Fruit fly (Drosophila melanogaster) whole organism, prepupa: ENCODE data around the gene Tlk.

Experiments used
- Blimp-1 ChIP-seq: fragments of 200-800 bp; sonication (Bioruptor generic); optimal IDR thresholded peaks from 3 replicates; lab custom pipeline; 2017; ENCODE audit warnings: missing biosample characterization, missing genetic modification characterization, mild to moderate bottlenecking, moderate library complexity, missing genetic modification reagents
- CG10631 ChIP-seq: fragments of 200-800 bp; sonication (Bioruptor generic); optimal IDR thresholded peaks from 2 replicates; lab custom pipeline; 2016; ENCODE audit warnings: missing biosample characterization, missing genetic modification characterization
- CG10669 ChIP-seq: fragments of 200-800 bp; sonication (Bioruptor generic); optimal IDR thresholded peaks from 3 replicates; lab custom pipeline; 2018; ENCODE audit warnings: missing biosample characterization, mild to moderate bottlenecking, missing genetic modification characterization, moderate library complexity
- CG11294 ChIP-seq: fragments of 200-800 bp; sonication (Bioruptor generic); IDR thresholded peaks from 2 replicates; pipeline ENCODE4 v1.3.6; 2022; ENCODE audit warnings: missing biosample characterization, missing genetic modification characterization
- CG11762 ChIP-seq: fragments of 200-800 bp; sonication (Bioruptor generic); optimal IDR thresholded peaks from 3 replicates; lab custom pipeline; 2016; ENCODE audit warnings: missing biosample characterization, missing genetic modification characterization; ENCODE audit not compliant: insufficient read depth
- CG1621 ChIP-seq: fragments of 200-800 bp; sonication (Bioruptor generic); optimal IDR thresholded peaks from 3 replicates; lab custom pipeline; 2018; ENCODE audit warnings: missing biosample characterization, mild to moderate bottlenecking, missing genetic modification characterization
- CG16779 ChIP-seq: fragments of 200-800 bp; sonication (Bioruptor generic); optimal IDR thresholded peaks from 3 replicates; lab custom pipeline; 2017; ENCODE audit warnings: missing biosample characterization, mild to moderate bottlenecking, missing genetic modification characterization
- CG3032 ChIP-seq: fragments of 200-800 bp; optimal IDR thresholded peaks from 2 replicates; lab custom pipeline; 2019; ENCODE audit warnings: missing biosample characterization, mild to moderate bottlenecking, missing genetic modification characterization, moderate library complexity
- CG31627 ChIP-seq: fragments of 200-800 bp; sonication (Bioruptor generic); optimal IDR thresholded peaks from 3 replicates; lab custom pipeline; 2016; ENCODE audit warnings: missing biosample characterization, missing genetic modification characterization
- CG32006 ChIP-seq: fragments of 200-800 bp; sonication (Bioruptor generic); optimal IDR thresholded peaks from 3 replicates; lab custom pipeline; 2017; ENCODE audit warnings: missing biosample characterization, mild to moderate bottlenecking, missing genetic modification characterization
- CG34406 ChIP-seq: fragments of 200-800 bp; sonication (Bioruptor generic); optimal IDR thresholded peaks from 3 replicates; lab custom pipeline; 2016; ENCODE audit warnings: missing biosample characterization, missing genetic modification characterization
- CG3919 ChIP-seq: fragments of 200-800 bp; sonication (Bioruptor generic); optimal IDR thresholded peaks from 3 replicates; lab custom pipeline; 2016; ENCODE audit warnings: missing biosample characterization, missing genetic modification characterization
- CG4318 ChIP-seq: fragments of 200-800 bp; sonication (Bioruptor generic); optimal IDR thresholded peaks from 3 replicates; lab custom pipeline; 2017; ENCODE audit warnings: missing biosample characterization, mild to moderate bottlenecking, missing genetic modification characterization
- CG6163 ChIP-seq: fragments of 200-800 bp; sonication (Bioruptor generic); IDR thresholded peaks from 3 replicates; pipeline ENCODE4 v1.3.6; 2022; ENCODE audit warnings: missing biosample characterization, missing genetic modification characterization
- CG6276 ChIP-seq: fragments of 200-800 bp; sonication (Bioruptor generic); optimal IDR thresholded peaks from 2 replicates; lab custom pipeline; 2017; ENCODE audit warnings: missing biosample characterization, mild to moderate bottlenecking, missing genetic modification characterization
- CG6792 ChIP-seq: fragments of 200-800 bp; sonication (Bioruptor generic); optimal IDR thresholded peaks from 3 replicates; lab custom pipeline; 2016; ENCODE audit warnings: missing biosample characterization, missing genetic modification characterization
- CG6854 ChIP-seq: fragments of 200-800 bp; sonication (Bioruptor generic); optimal IDR thresholded peaks from 2 replicates; lab custom pipeline; 2017; ENCODE audit warnings: missing biosample characterization, mild to moderate bottlenecking, missing genetic modification characterization
- CG7368 ChIP-seq: fragments of 200-800 bp; sonication (Bioruptor generic); optimal IDR thresholded peaks from 3 replicates; lab custom pipeline; 2016; ENCODE audit warnings: missing biosample characterization, missing genetic modification characterization
- CG8119 ChIP-seq: fragments of 200-800 bp; sonication (Bioruptor generic); IDR thresholded peaks from 3 replicates; pipeline ENCODE4 v1.3.6; 2022; ENCODE audit warnings: missing biosample characterization, missing genetic modification characterization
- CG8319 ChIP-seq: fragments of 200-800 bp; sonication (Bioruptor generic); optimal IDR thresholded peaks from 3 replicates; lab custom pipeline; 2016; ENCODE audit warnings: missing biosample characterization, missing genetic modification characterization
- CG8632 ChIP-seq: fragments of 200-800 bp; sonication (Bioruptor generic); optimal IDR thresholded peaks from 3 replicates; lab custom pipeline; 2016; ENCODE audit warnings: missing biosample characterization, missing genetic modification characterization
- Eip75B ChIP-seq: fragments of 200-800 bp; sonication (Bioruptor generic); optimal IDR thresholded peaks from 3 replicates; lab custom pipeline; 2016; ENCODE audit warnings: missing biosample characterization, missing genetic modification characterization
- Eip78C ChIP-seq: fragments of 200-800 bp; sonication (Bioruptor generic); peaks from one replicate; lab custom pipeline; 2016; ENCODE audit warnings: missing biosample characterization, missing genetic modification characterization
- Ets21C ChIP-seq: fragments of 200-800 bp; sonication (Bioruptor generic); optimal IDR thresholded peaks from 3 replicates; lab custom pipeline; 2016; ENCODE audit warnings: missing biosample characterization, missing genetic modification characterization
- Ets96B ChIP-seq: fragments of 200-800 bp; optimal IDR thresholded peaks from 2 replicates; lab custom pipeline; 2019; ENCODE audit warnings: missing biosample characterization, mild to moderate bottlenecking, missing genetic modification characterization, moderate library complexity
- Gug ChIP-seq: fragments of 200-800 bp; sonication (Bioruptor generic); IDR thresholded peaks from 2 replicates; pipeline ENCODE4 v1.3.6; 2022; ENCODE audit warnings: missing biosample characterization, missing genetic modification characterization
- Hr38 ChIP-seq: sonication (Bioruptor generic); optimal IDR thresholded peaks from 2 replicates; lab custom pipeline; 2016; ENCODE audit warnings: missing biosample characterization, missing genetic modification characterization
- Hr4 ChIP-seq: fragments of 200-800 bp; sonication (Bioruptor generic); optimal IDR thresholded peaks from 3 replicates; lab custom pipeline; 2016; ENCODE audit warnings: missing biosample characterization, missing genetic modification characterization
- Met ChIP-seq: fragments of 200-800 bp; sonication (Bioruptor generic); optimal IDR thresholded peaks from 3 replicates; lab custom pipeline; 2016; ENCODE audit warnings: missing biosample characterization, missing genetic modification characterization
- OdsH ChIP-seq: fragments of 200-800 bp; sonication (Bioruptor generic); optimal IDR thresholded peaks from 3 replicates; lab custom pipeline; 2016; ENCODE audit warnings: missing biosample characterization, missing genetic modification characterization
- Smox ChIP-seq: fragments of 200-800 bp; sonication (Bioruptor generic); optimal IDR thresholded peaks from 3 replicates; lab custom pipeline; 2016; ENCODE audit warnings: missing biosample characterization, missing genetic modification characterization
- Sox102F ChIP-seq: fragments of 200-800 bp; sonication (Bioruptor generic); optimal IDR thresholded peaks from 2 replicates; lab custom pipeline; 2016; ENCODE audit warnings: missing biosample characterization, mild to moderate bottlenecking, missing genetic modification characterization
- Sox14 ChIP-seq: fragments of 200-800 bp; sonication (Bioruptor generic); optimal IDR thresholded peaks from 3 replicates; lab custom pipeline; 2016; ENCODE audit warnings: missing biosample characterization, missing genetic modification characterization
- Sox15 ChIP-seq: fragments of 200-800 bp; sonication (Bioruptor generic); optimal IDR thresholded peaks from 3 replicates; lab custom pipeline; 2016; ENCODE audit warnings: missing biosample characterization, missing genetic modification characterization
- achi ChIP-seq: fragments of 200-800 bp; sonication (Bioruptor generic); optimal IDR thresholded peaks from 3 replicates; lab custom pipeline; 2016; ENCODE audit warnings: missing biosample characterization, missing genetic modification characterization
- cyc ChIP-seq: fragments of 200-800 bp; sonication (Bioruptor generic); optimal IDR thresholded peaks from 3 replicates; lab custom pipeline; 2016; ENCODE audit warnings: missing biosample characterization, missing genetic modification characterization
- dsx ChIP-seq: fragments of 200-800 bp; optimal IDR thresholded peaks from 3 replicates; lab custom pipeline; 2019; ENCODE audit warnings: missing biosample characterization, mild to moderate bottlenecking, missing genetic modification characterization, moderate library complexity; ENCODE audit not compliant: poor library complexity, severe bottlenecking
- eg ChIP-seq: fragments of 200-800 bp; sonication (Bioruptor generic); IDR thresholded peaks from 3 replicates; pipeline ENCODE4 v1.3.6; 2022; ENCODE audit warnings: missing biosample characterization, missing genetic modification characterization
- esn ChIP-seq: fragments of 200-800 bp; sonication (Bioruptor generic); optimal IDR thresholded peaks from 2 replicates; lab custom pipeline; 2016; ENCODE audit warnings: missing biosample characterization, mild to moderate bottlenecking, missing genetic modification characterization, moderate library complexity
- fd85E ChIP-seq: fragments of 200-800 bp; sonication (Bioruptor generic); optimal IDR thresholded peaks from 3 replicates; lab custom pipeline; 2016; ENCODE audit warnings: missing biosample characterization, missing genetic modification characterization
- fkh ChIP-seq: fragments of 200-800 bp; sonication (Bioruptor generic); optimal IDR thresholded peaks from 3 replicates; lab custom pipeline; 2017; ENCODE audit warnings: missing biosample characterization, mild to moderate bottlenecking, missing genetic modification characterization, moderate library complexity
- lz ChIP-seq: fragments of 200-800 bp; sonication (Bioruptor generic); optimal IDR thresholded peaks from 3 replicates; lab custom pipeline; 2016; ENCODE audit warnings: missing biosample characterization, missing genetic modification characterization
- net ChIP-seq: fragments of 200-800 bp; sonication (Bioruptor generic); optimal IDR thresholded peaks from 3 replicates; lab custom pipeline; 2016; ENCODE audit warnings: missing biosample characterization, missing genetic modification characterization
- pdm3 ChIP-seq: fragments of 200-800 bp; sonication (Bioruptor generic); optimal IDR thresholded peaks from 3 replicates; lab custom pipeline; 2016; ENCODE audit warnings: missing biosample characterization, missing genetic modification characterization
- salr ChIP-seq, 2 experiments: fragments of 200-800 bp; sonication (Bioruptor generic); optimal IDR thresholded peaks; 3 replicates each; lab custom pipeline; 2016 to 2018; ENCODE audit warnings: missing biosample characterization in 2 of 2, missing genetic modification characterization in 2 of 2, mild to moderate bottlenecking in 1 of 2
- spab ChIP-seq: fragments of 200-800 bp; sonication (Bioruptor generic); optimal IDR thresholded peaks from 2 replicates; lab custom pipeline; 2017; ENCODE audit warnings: missing biosample characterization, mild to moderate bottlenecking, missing genetic modification characterization, missing genetic modification reagents
- ss ChIP-seq, 2 experiments: fragments of 200-800 bp; sonication (Bioruptor generic); optimal IDR thresholded peaks; 2 replicates in 1 of 2; 3 replicates in 1 of 2; lab custom pipeline; 2017 to 2018; ENCODE audit warnings: mild to moderate bottlenecking in 2 of 2, missing biosample characterization in 2 of 2, missing genetic modification characterization in 2 of 2, moderate library complexity in 1 of 2
- topi ChIP-seq: fragments of 200-800 bp; sonication (Bioruptor generic); optimal IDR thresholded peaks from 3 replicates; lab custom pipeline; 2016; ENCODE audit warnings: missing biosample characterization, missing genetic modification characterization
- vri ChIP-seq: fragments of 200-800 bp; sonication (Bioruptor generic); optimal IDR thresholded peaks from 3 replicates; lab custom pipeline; 2016; ENCODE audit warnings: missing biosample characterization, mild to moderate bottlenecking, missing genetic modification characterization

Gene Tlk

DNA sequence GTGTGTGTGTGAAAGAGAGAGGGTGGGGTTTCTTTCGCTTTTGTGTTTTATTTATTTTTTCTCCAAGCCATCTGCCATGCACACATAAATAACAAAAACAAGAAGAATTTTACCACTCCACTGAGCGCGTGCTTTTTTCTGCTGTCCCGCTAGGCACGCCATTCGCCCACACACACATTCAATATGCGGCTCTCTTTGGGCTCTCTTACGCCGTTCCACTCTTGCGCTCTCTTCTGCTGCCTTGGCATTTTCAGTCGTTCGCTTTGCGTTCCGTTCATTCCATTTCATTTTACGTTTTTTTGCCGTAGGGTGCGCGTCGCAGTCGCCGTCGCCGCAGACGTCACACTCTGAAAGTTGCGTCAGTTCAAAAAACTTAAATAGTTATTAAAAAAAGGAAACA is 30.7 kb upstream of the Tlk start (continued):
- peak; percentile 31 for TF ChIP-seq Met
- no peak for TF ChIP-seq Gug (GFP tag; lab: Robert Waterston, UW)
- TF ChIP-seq fkh (GFP tag; lab: Kevin White, UChicago), result peak; percentile 39
- TF ChIP-seq topi, result peak; percentile 24
- TF ChIP-seq lz (GFP tag; lab: Kevin White, UChicago), result no peak
- TF ChIP-seq CG8632 (GFP tag; lab: Kevin White, UChicago), result no peak
- no peak for TF ChIP-seq esn (GFP tag; lab: Kevin White, UChicago)

DNA sequence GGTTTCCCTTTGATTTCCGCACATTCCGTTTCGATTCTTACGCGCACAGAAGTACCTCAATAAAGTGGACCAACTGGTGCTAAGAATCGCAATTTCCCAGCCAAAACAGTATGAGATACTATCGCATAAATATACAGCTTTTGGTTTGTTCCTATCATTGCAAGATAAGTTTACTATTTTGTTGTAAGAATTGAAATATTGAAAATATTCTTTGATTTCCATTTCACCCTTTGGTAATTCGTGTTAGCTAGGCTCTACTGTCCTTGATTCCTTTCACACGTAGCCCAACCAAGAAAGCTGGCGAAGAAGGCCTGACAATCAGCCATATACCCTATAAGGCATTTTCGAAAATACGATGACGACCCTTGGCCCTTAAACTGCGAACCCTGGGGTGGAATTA is 29.2 kb upstream of the Tlk start:
- no peak for TF ChIP-seq CG8319 (GFP tag; lab: Kevin White, UChicago)
- no peak for TF ChIP-seq Gug (GFP tag; lab: Robert Waterston, UW)
- no peak for TF ChIP-seq CG6276 (GFP tag; lab: Kevin White, UChicago)
- no peak for TF ChIP-seq spab (GFP tag; lab: Kevin White, UChicago)
- peak; percentile 8 for TF ChIP-seq Sox15 (GFP tag; lab: Kevin White, UChicago)
- peak; percentile 23 for TF ChIP-seq dsx (GFP tag; lab: Kevin White, UChicago)
- no peak for TF ChIP-seq CG11762
- TF ChIP-seq CG31627 (GFP tag; lab: Kevin White, UChicago), result peak; percentile 72
- TF ChIP-seq pdm3 (GFP tag; lab: Kevin White, UChicago), result peak; percentile 38
- TF ChIP-seq fkh (GFP tag; lab: Kevin White, UChicago), result no peak
- peak; percentile 35 for TF ChIP-seq CG34406 (GFP tag; lab: Kevin White, UChicago)
- no peak for TF ChIP-seq eg (GFP tag; lab: Robert Waterston, UW)
- TF ChIP-seq CG16779, result no peak
- TF ChIP-seq achi (GFP tag; lab: Kevin White, UChicago), result peak; percentile 6
- peak; percentile 68 for TF ChIP-seq Sox102F (GFP tag; lab: Kevin White, UChicago)
- TF ChIP-seq CG11294 (GFP tag; lab: Robert Waterston, UW), result no peak
- peak; percentile 22 for TF ChIP-seq Ets96B (tag; lab: Kevin White, UChicago)
- peak; percentile 16 for TF ChIP-seq CG32006
- TF ChIP-seq Eip78C (GFP tag; lab: Kevin White, UChicago), result peak; percentile 80
- TF ChIP-seq Eip75B, result peak; percentile 36
- TF ChIP-seq Sox14 (GFP tag; lab: Kevin White, UChicago), result peak; percentile 50
- no peak for TF ChIP-seq CG8119
- TF ChIP-seq CG6854 (GFP tag; lab: Kevin White, UChicago), result no peak
- peak; percentile 59 for TF ChIP-seq lz (GFP tag; lab: Kevin White, UChicago)
- peak; percentile 2 for TF ChIP-seq CG8632 (GFP tag; lab: Kevin White, UChicago)
- TF ChIP-seq esn (GFP tag; lab: Kevin White, UChicago), result peak; percentile 69
- peak; percentile 41 for TF ChIP-seq Ets21C
- TF ChIP-seq net (GFP tag; lab: Kevin White, UChicago), result no peak
- peak; percentile 60 for TF ChIP-seq topi
- peak; percentile 8 for TF ChIP-seq Blimp-1
- TF ChIP-seq cyc (GFP tag; lab: Kevin White, UChicago), result peak; percentile 31
- TF ChIP-seq CG6792, result peak; percentile 43
- peak; percentile 19 for TF ChIP-seq CG10669 (GFP tag; lab: Kevin White, UChicago)
- TF ChIP-seq CG10631, result peak; percentile 24
- peak; percentile 30 for TF ChIP-seq OdsH (GFP tag; lab: Kevin White, UChicago)
- TF ChIP-seq Smox (GFP tag; lab: Kevin White, UChicago), result peak; percentile 59
- TF ChIP-seq Hr38 (GFP tag; lab: Kevin White, UChicago), result no peak
- TF ChIP-seq CG1621 (tag; lab: Kevin White, UChicago), result no peak
- TF ChIP-seq CG3032 (tag; lab: Kevin White, UChicago), result peak; percentile 33
- peak in 1 of 2 experiments; percentile 33 for TF ChIP-seq ss (GFP tag; optimal IDR thresholded peaks at IDR 0.05; lab: Kevin White, UChicago)
- TF ChIP-seq CG4318 (GFP tag; lab: Kevin White, UChicago), result no peak
- peak; percentile 27 for TF ChIP-seq vri (GFP tag; lab: Kevin White, UChicago)
- no peak for TF ChIP-seq salr (GFP tag; optimal IDR thresholded peaks at IDR 0.05; lab: Kevin White, UChicago)
- no peak for TF ChIP-seq Hr4 (GFP tag; lab: Kevin White, UChicago)
- peak; percentile 33; the same call in 1 of the 3 replicates for TF ChIP-seq CG6163 (GFP tag; lab: Robert Waterston, UW)
- no peak for TF ChIP-seq CG7368 (GFP tag; lab: Kevin White, UChicago)
- TF ChIP-seq CG3919 (GFP tag; lab: Kevin White, UChicago), result peak; percentile 18
- no peak for TF ChIP-seq fd85E (GFP tag; lab: Kevin White, UChicago)
